Fruit fly (Drosophila melanogaster) Kc167 (cell line): Measurements from ENCODE around the gene RabX2.

Experiments used
- Myc ChIP-seq: fragments of >200 bp; optimal IDR thresholded peaks from 2 replicates; lab custom pipeline; 2017; ENCODE audit warnings: missing external identifiers
- Sin3A ChIP-seq: fragments of >200 bp; optimal IDR thresholded peaks from 2 replicates; lab custom pipeline; 2018; ENCODE audit warnings: missing external identifiers
- h ChIP-seq: fragments of >200 bp; optimal IDR thresholded peaks from 3 replicates; lab custom pipeline; 2018; ENCODE audit warnings: missing external identifiers
- insv ChIP-seq: fragments of >200 bp; optimal IDR thresholded peaks from 3 replicates; lab custom pipeline; 2018; ENCODE audit warnings: missing external identifiers
- psq ChIP-seq: fragments of >200 bp; optimal IDR thresholded peaks from 2 replicates; lab custom pipeline; 2017; ENCODE audit warnings: missing external identifiers
- ttk ChIP-seq: sonication (Bioruptor generic); optimal IDR thresholded peaks from 2 replicates; lab custom pipeline; 2017; ENCODE audit warnings: missing external identifiers

DNA sequence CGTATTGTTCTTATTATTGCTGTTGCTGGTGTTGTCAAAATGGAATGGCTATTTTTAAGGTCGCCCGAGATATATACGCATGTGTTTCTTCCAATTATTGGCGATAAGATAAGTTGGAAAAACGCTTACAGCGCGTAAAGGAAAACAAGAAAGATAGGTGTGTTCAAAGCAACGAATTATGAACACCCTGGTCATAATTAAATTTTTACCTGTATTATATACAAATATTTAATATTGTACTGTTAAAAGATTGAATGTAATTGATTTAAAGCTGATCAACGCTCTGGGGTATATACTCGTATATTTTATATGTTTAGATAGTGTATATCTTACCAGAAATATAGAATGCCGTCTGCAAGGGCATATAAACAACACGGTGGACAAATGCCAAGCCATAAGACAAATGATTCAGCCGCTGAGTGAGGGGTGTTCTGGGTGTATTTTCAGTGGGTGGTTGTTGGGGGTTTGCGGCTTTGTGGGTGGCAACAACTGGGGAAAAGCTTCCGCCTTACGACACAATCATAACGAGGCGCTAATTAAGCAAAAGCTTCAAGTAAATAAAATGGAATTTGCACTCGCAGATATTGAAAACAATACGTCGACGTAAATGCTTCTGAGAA lies 19.6 kb upstream of the RabX2 start:
- no peak for TF ChIP-seq h (lab: Kevin White, UChicago)
- no peak for TF ChIP-seq Sin3A (lab: Kevin White, UChicago)
- no peak for TF ChIP-seq psq (lab: Kevin White, UChicago)
- TF ChIP-seq insv (lab: Kevin White, UChicago) = no peak
- TF ChIP-seq ttk = no peak
- no peak for TF ChIP-seq Myc
